Worm (Caenorhabditis elegans) whole organism, young adult: ENCODE data around the gene R102.1.

Source experiments
- dpl-1 ChIP-seq: fragments of 150-350 bp; optimal IDR thresholded peaks from 2 replicates; lab custom pipeline; 2014; ENCODE audit warnings: missing biosample characterization, missing genetic modification reagents, missing genetic modification characterization
- mel-28 ChIP-seq: sonication (generic microtip); optimal IDR thresholded peaks from 2 replicates; lab custom pipeline; 2016; ENCODE audit warnings: borderline replicate concordance, mild to moderate bottlenecking, missing genetic modification characterization, missing compliant biosample characterization
- mxl-1 ChIP-seq: sonication (generic microtip); optimal IDR thresholded peaks from 2 replicates; lab custom pipeline; 2016; ENCODE audit warnings: missing genetic modification characterization, missing compliant biosample characterization

- TF ChIP-seq mel-28 (tag; lab: Kevin White, UChicago) (no peak), dpl-1 (no peak), mxl-1 (no peak)
These were observed 21.7 kb upstream of the R102.1 start, which contains the start of gene K08C7.7 for ce11 chrIV:10664134-10664533.
